Worm (Caenorhabditis elegans) whole organism, L4/young adult: Measurements from ENCODE around the gene C24D10.49.

Source experiments
- W03F9.2 ChIP-seq: fragments of 150-350 bp; optimal IDR thresholded peaks from 2 replicates; lab custom pipeline; 2014; ENCODE audit warnings: missing biosample characterization, missing genetic modification characterization
- him-1 ChIP-seq: sonication (generic microtip); optimal IDR thresholded peaks from 2 replicates; lab custom pipeline; 2016; ENCODE audit warnings: missing genotype, missing genetic modification reagents, missing genetic modification characterization, missing compliant biosample characterization

ce11 chrIV:5171994-5172528 is 14.9 kb upstream of the C24D10.49 start:
- no peak for TF ChIP-seq W03F9.2 (tag; lab: Kevin White, UChicago)
- TF ChIP-seq him-1 (tag; lab: Kevin White, UChicago) = no peak
